Fruit fly (Drosophila melanogaster): ENCODE results near the gene CG31827.

DNA sequence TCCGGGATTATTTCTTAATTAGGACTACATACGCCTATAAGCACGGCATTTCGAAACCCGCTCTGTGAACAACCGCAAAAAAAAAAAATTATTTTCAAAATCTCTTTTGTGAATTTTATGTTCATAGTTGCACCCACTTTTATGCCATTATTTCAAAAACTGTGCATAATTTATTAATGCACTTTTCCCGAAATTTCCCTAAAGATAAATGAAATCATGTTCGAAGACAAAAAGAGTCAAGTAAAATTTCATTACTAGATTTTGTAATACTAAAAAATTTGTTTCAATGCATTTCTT is 46.2 kb downstream of the CG31827 start:
- TF ChIP-seq CG8478 (optimal IDR thresholded peaks at IDR 0.05) = no peak
- TF ChIP-seq CTCF (optimal IDR thresholded peaks at IDR 0.05) = no peak

Data from S2 (cell line).